Fruit fly (Drosophila melanogaster) whole organism, wandering third instar larva: Measurements from ENCODE around the gene lbl.

Experiments
- CG32264 ChIP-seq: fragments of 200-800 bp; sonication (Bioruptor generic); optimal IDR thresholded peaks from 2 replicates; lab custom pipeline; 2016; ENCODE audit warnings: missing biosample characterization, missing genetic modification characterization
- CG9705 ChIP-seq: fragments of 200-800 bp; sonication (Bioruptor generic); optimal IDR thresholded peaks from 2 replicates; lab custom pipeline; 2018; ENCODE audit warnings: missing biosample characterization, mild to moderate bottlenecking, missing genetic modification characterization
- CrebA ChIP-seq: fragments of 200-800 bp; sonication (Bioruptor generic); optimal IDR thresholded peaks from 2 replicates; lab custom pipeline; 2016; ENCODE audit warnings: missing biosample characterization, mild to moderate bottlenecking, missing genetic modification characterization, borderline replicate concordance
- Dfd ChIP-seq: fragments of >200 bp; optimal IDR thresholded peaks from 2 replicates; lab custom pipeline; 2017; ENCODE audit warnings: missing biosample characterization, missing genetic modification characterization
- Dif ChIP-seq: fragments of 200-275, 200-300 bp; sonication (Bioruptor generic); optimal IDR thresholded peaks from 2 replicates; lab custom pipeline; 2018; ENCODE audit warnings: missing biosample characterization, missing genetic modification characterization; ENCODE audit not compliant: partially characterized antibody
- GATAd ChIP-seq: sonication (Bioruptor generic); optimal IDR thresholded peaks from 2 replicates; lab custom pipeline; 2016; ENCODE audit warnings: missing biosample characterization, missing genetic modification characterization
- HLH106 ChIP-seq: fragments of 200-800 bp; optimal IDR thresholded peaks from 3 replicates; lab custom pipeline; 2019; ENCODE audit warnings: missing biosample characterization, mild to moderate bottlenecking, missing genetic modification characterization, moderate library complexity
- Hnf4 ChIP-seq: fragments of 200-800 bp; sonication (Bioruptor generic); optimal IDR thresholded peaks from 2 replicates; lab custom pipeline; 2016; ENCODE audit warnings: missing biosample characterization, mild to moderate bottlenecking, missing genetic modification characterization
- Hr83 ChIP-seq: fragments of 200-300 bp; sonication (Bioruptor generic); optimal IDR thresholded peaks from 2 replicates; lab custom pipeline; 2016; ENCODE audit warnings: missing biosample characterization, mild to moderate bottlenecking, missing genetic modification characterization, moderate library complexity; ENCODE audit not compliant: poor library complexity, severe bottlenecking
- Jra ChIP-seq: sonication (Bioruptor generic); optimal IDR thresholded peaks from 2 replicates; lab custom pipeline; 2016; ENCODE audit warnings: missing biosample characterization, missing genetic modification characterization
- Mio ChIP-seq: sonication (Bioruptor generic); optimal IDR thresholded peaks from 2 replicates; lab custom pipeline; 2016; ENCODE audit warnings: missing biosample characterization, missing genetic modification characterization
- Myc ChIP-seq: fragments of >200 bp; optimal IDR thresholded peaks from 2 replicates; lab custom pipeline; 2017
- OdsH ChIP-seq: fragments of 200-800 bp; sonication (Bioruptor generic); optimal IDR thresholded peaks from 2 replicates; lab custom pipeline; 2016; ENCODE audit warnings: missing biosample characterization, mild to moderate bottlenecking, missing genetic modification characterization
- Rel ChIP-seq, 2 experiments: fragments of 200-800 bp; sonication (Bioruptor generic) in 1 of 2; optimal IDR thresholded peaks; 2 replicates in 1 of 2; 3 replicates in 1 of 2; lab custom pipeline; 2016 to 2019; ENCODE audit warnings: mild to moderate bottlenecking in 2 of 2, missing biosample characterization in 2 of 2, missing genetic modification characterization in 2 of 2, moderate library complexity in 1 of 2
- Sp1 ChIP-seq: fragments of 200-800 bp; sonication (Bioruptor generic); optimal IDR thresholded peaks from 3 replicates; lab custom pipeline; 2019; ENCODE audit warnings: missing biosample characterization, mild to moderate bottlenecking, missing genetic modification characterization, moderate library complexity
- Vsx2 ChIP-seq: fragments of 200-300, 225-300 bp; sonication (Bioruptor generic); optimal IDR thresholded peaks from 2 replicates; lab custom pipeline; 2018; ENCODE audit warnings: missing biosample characterization, missing genetic modification characterization; ENCODE audit not compliant: partially characterized antibody
- br ChIP-seq: fragments of 200-800 bp; sonication (Bioruptor generic); optimal IDR thresholded peaks from 2 replicates; lab custom pipeline; 2016; ENCODE audit warnings: missing biosample characterization, missing genetic modification characterization
- dl ChIP-seq, 2 experiments: fragments of 175-275, 200-275 bp in 1 of 2; fragments of 200-275 bp in 1 of 2; sonication (Bioruptor generic); optimal IDR thresholded peaks; lab custom pipeline; 2018; ENCODE audit warnings: mild to moderate bottlenecking in 2 of 2, missing biosample characterization in 2 of 2, missing genetic modification characterization in 2 of 2, moderate library complexity in 2 of 2; ENCODE audit not compliant: partially characterized antibody in 2 of 2, insufficient read depth in 1 of 2
- dmrt93B ChIP-seq: fragments of 200-800 bp; sonication (Bioruptor generic); optimal IDR thresholded peaks from 2 replicates; lab custom pipeline; 2018; ENCODE audit warnings: missing biosample characterization, mild to moderate bottlenecking, missing genetic modification characterization
- dsf ChIP-seq: sonication (Bioruptor generic); optimal IDR thresholded peaks from 2 replicates; lab custom pipeline; 2016; ENCODE audit warnings: missing biosample characterization, missing genetic modification characterization, borderline replicate concordance
- ey ChIP-seq: fragments of 200-800 bp; sonication (Bioruptor generic); optimal IDR thresholded peaks from 2 replicates; lab custom pipeline; 2016; ENCODE audit warnings: missing biosample characterization, missing genetic modification characterization
- foxo ChIP-seq, 2 experiments: fragments of 200-800 bp; sonication (Bioruptor generic); optimal IDR thresholded peaks; 2 replicates in 1 of 2; 3 replicates in 1 of 2; lab custom pipeline; 2016 to 2017; ENCODE audit warnings: missing biosample characterization in 2 of 2, missing genetic modification characterization in 2 of 2
- fru ChIP-seq: fragments of 200-800 bp; sonication (Bioruptor generic); optimal IDR thresholded peaks from 3 replicates; lab custom pipeline; 2016; ENCODE audit warnings: missing biosample characterization, mild to moderate bottlenecking, missing genetic modification characterization
- h ChIP-seq: fragments of 200-800 bp; sonication (Bioruptor generic); optimal IDR thresholded peaks from 3 replicates; lab custom pipeline; 2016; ENCODE audit warnings: missing biosample characterization, mild to moderate bottlenecking, missing genetic modification characterization
- jim ChIP-seq: fragments of 175-275, 200-325 bp; sonication (Bioruptor generic); optimal IDR thresholded peaks from 2 replicates; lab custom pipeline; 2016; ENCODE audit warnings: missing biosample characterization, mild to moderate bottlenecking, missing genetic modification characterization
- psq ChIP-seq: fragments of 200-800 bp; sonication (Bioruptor generic); optimal IDR thresholded peaks from 3 replicates; lab custom pipeline; 2017; ENCODE audit warnings: missing biosample characterization, mild to moderate bottlenecking, missing genetic modification characterization, moderate library complexity
- rgr ChIP-seq: fragments of 200-800 bp; sonication (Bioruptor generic); optimal IDR thresholded peaks from 3 replicates; lab custom pipeline; 2016; ENCODE audit warnings: missing biosample characterization, mild to moderate bottlenecking, missing genetic modification characterization
- sv ChIP-seq: fragments of 200-800 bp; sonication (Bioruptor generic); optimal IDR thresholded peaks from 3 replicates; lab custom pipeline; 2016; ENCODE audit warnings: missing biosample characterization, missing genetic modification characterization
- tai ChIP-seq: sonication (Bioruptor generic); optimal IDR thresholded peaks from 2 replicates; lab custom pipeline; 2016; ENCODE audit warnings: missing biosample characterization, missing genetic modification characterization
- usp ChIP-seq: fragments of >200 bp; optimal IDR thresholded peaks from 2 replicates; lab custom pipeline; 2017; ENCODE audit warnings: missing biosample characterization, missing genetic modification characterization

The lbl gene

dm6 chr3R:21419258-21419657 is 14.7 kb downstream of the lbl start:
- TF ChIP-seq h (GFP tag; lab: Kevin White, UChicago) (no peak), Mio (no peak), CG9705 (no peak), CrebA (GFP tag; lab: Kevin White, UChicago) (no peak), ey (no peak), Jra (no peak)

dm6 chr3R:21416888-21417287 is 17.0 kb downstream of the lbl start:
- no peak for TF ChIP-seq Sp1 (GFP tag; lab: Kevin White, UChicago)
- no peak for TF ChIP-seq br
- TF ChIP-seq dsf = no peak

- TF ChIP-seq psq = no peak
Observed at dm6 chr3R:21415016-21415638, 18.8 kb downstream of the lbl start.

dm6 chr3R:21414169-21414568 is 19.8 kb downstream of the lbl start:
- TF ChIP-seq CrebA (GFP tag; lab: Kevin White, UChicago) (no peak), sv (GFP tag; lab: Kevin White, UChicago) (no peak), dl (GFP tag; optimal IDR thresholded peaks at IDR 0.05; lab: Kevin White, UChicago; ENCODE audit: insufficient read depth in 1 of 2, partially characterized antibody in 2 of 2) (no peak), Hnf4 (no peak), Mio (no peak)
- TF ChIP-seq, all 38 proteins: peak for 0

- no peak for TF ChIP-seq Dfd (GFP tag; lab: Kevin White, UChicago)
- TF ChIP-seq Rel (GFP tag; optimal IDR thresholded peaks at IDR 0.05; lab: Kevin White, UChicago) = no peak
- no peak for TF ChIP-seq Rel (tag; optimal IDR thresholded peaks at IDR 0.05; lab: Kevin White, UChicago)
- TF ChIP-seq rgr (GFP tag; lab: Kevin White, UChicago) = no peak
- TF ChIP-seq ey = no peak
- no peak for TF ChIP-seq Hr83
- TF ChIP-seq GATAd = no peak
- no peak for TF ChIP-seq fru (GFP tag; lab: Kevin White, UChicago)
- no peak for TF ChIP-seq tai
Observed at dm6 chr3R:21408823-21409222, 25.1 kb downstream of the lbl start, which contains the start of gene CheB93b. Gene CheB93b, plus strand, starts transcription at chr3R:21409123.

- TF ChIP-seq br (no peak), Myc (lab: Kevin White, UChicago) (peak; percentile 44)
- TF ChIP-seq, all 38 proteins: peak for 1
Observed at dm6 chr3R:21408372-21408771, 25.6 kb downstream of the lbl start.

dm6 chr3R:21407145-21407544 is 26.8 kb downstream of the lbl start, which contains the start of gene CheB93a:
Gene CheB93a, plus strand, starts transcription at chr3R:21407445.
- TF ChIP-seq foxo (GFP tag; optimal IDR thresholded peaks at IDR 0.05; lab: Kevin White, UChicago) (no peak), dmrt93B (GFP tag; lab: Kevin White, UChicago) (no peak), HLH106 (tag; lab: Kevin White, UChicago) (no peak), Hr83 (no peak), dl (GFP tag; optimal IDR thresholded peaks at IDR 0.05; lab: Kevin White, UChicago; ENCODE audit: insufficient read depth in 1 of 2, partially characterized antibody in 2 of 2) (no peak), CG9705 (no peak), psq (no peak), Vsx2 (GFP tag; lab: Kevin White, UChicago) (no peak), Dif (GFP tag; lab: Kevin White, UChicago) (no peak), CG32264 (GFP tag; lab: Kevin White, UChicago) (no peak), OdsH (GFP tag; lab: Kevin White, UChicago) (no peak), GATAd (no peak), Jra (no peak), Myc (lab: Kevin White, UChicago) (no peak), Dfd (GFP tag; lab: Kevin White, UChicago) (no peak), sv (GFP tag; lab: Kevin White, UChicago) (no peak), ey (no peak), usp (GFP tag; lab: Kevin White, UChicago) (no peak), jim (GFP tag; lab: Kevin White, UChicago) (no peak), tai (no peak)
- TF ChIP-seq, all 38 proteins: peak for 0
